Worm (Caenorhabditis elegans): ENCODE data around the gene rfc-4.

DNA sequence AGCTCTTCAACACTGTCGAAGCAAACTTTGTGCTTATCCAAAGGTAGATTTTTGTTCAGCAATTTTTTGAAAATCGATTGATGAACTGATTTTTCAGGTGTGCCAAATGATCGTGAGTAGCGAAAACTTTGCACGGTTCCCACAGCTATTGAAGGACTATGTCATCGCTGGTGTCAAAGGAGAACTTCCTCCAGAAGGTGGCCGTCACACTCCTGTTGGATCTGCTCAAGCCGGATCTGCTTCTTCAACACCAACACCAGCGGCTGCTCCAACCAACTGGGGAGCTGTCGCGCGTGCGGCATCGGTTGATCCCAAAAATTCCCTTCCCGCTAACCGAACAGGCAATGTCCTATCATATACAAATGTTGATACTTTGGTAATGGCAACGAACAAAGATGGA, 18.7 kb upstream of the rfc-4 start:
- TF ChIP-seq pqm-1 (tag; optimal IDR thresholded peaks at IDR 0.05) (no peak), hlh-13 (GFP tag; optimal IDR thresholded peaks at IDR 0.05) (no peak), unc-42 (tag; optimal IDR thresholded peaks at IDR 0.05) (no peak), unc-86 (tag; optimal IDR thresholded peaks at IDR 0.05) (no peak)
